Worm (Caenorhabditis elegans) whole organism, L3 larva: Measurements from ENCODE around the gene ZK673.2.

Source experiments
- elt-2 ChIP-seq: sonication (generic microtip); optimal IDR thresholded peaks from 2 replicates; lab custom pipeline; 2016; ENCODE audit warnings: missing genetic modification reagents, mild to moderate bottlenecking, missing genetic modification characterization, missing compliant biosample characterization
- fkh-2 ChIP-seq: fragments of 150-350 bp; optimal IDR thresholded peaks from 2 replicates; lab custom pipeline; 2014; ENCODE audit warnings: missing biosample characterization, missing genetic modification reagents, missing genetic modification characterization
- lin-15B ChIP-seq: fragments of 150-350 bp; optimal IDR thresholded peaks from 2 replicates; lab custom pipeline; 2014; ENCODE audit warnings: missing biosample characterization, missing genetic modification characterization
- lsy-12 ChIP-seq: sonication (generic microtip); optimal IDR thresholded peaks from 2 replicates; lab custom pipeline; 2016; ENCODE audit warnings: mild to moderate bottlenecking, missing genetic modification characterization, missing compliant biosample characterization
- mdl-1 ChIP-seq: fragments of 150-350 bp; optimal IDR thresholded peaks from 2 replicates; lab custom pipeline; 2014; ENCODE audit warnings: missing biosample characterization, missing genetic modification characterization
- nhr-23 ChIP-seq: fragments of 150-350 bp; optimal IDR thresholded peaks from 2 replicates; lab custom pipeline; 2014; ENCODE audit warnings: missing biosample characterization, missing genetic modification reagents, missing genetic modification characterization
- nhr-67 ChIP-seq: fragments of 150-350 bp; optimal IDR thresholded peaks from 2 replicates; lab custom pipeline; 2014; ENCODE audit warnings: missing biosample characterization, missing genetic modification characterization
- nhr-76 ChIP-seq: fragments of 150-350 bp; sonication (generic microtip); optimal IDR thresholded peaks from 5 replicates; lab custom pipeline; 2014; ENCODE audit warnings: missing biosample characterization, missing genetic modification characterization
- snpc-4 ChIP-seq: fragments of 150-350 bp; optimal IDR thresholded peaks from 2 replicates; lab custom pipeline; 2014; ENCODE audit warnings: missing biosample characterization, missing genetic modification characterization
- ztf-11 ChIP-seq: fragments of 150-350 bp; optimal IDR thresholded peaks from 2 replicates; lab custom pipeline; 2014; ENCODE audit warnings: missing biosample characterization, missing genetic modification characterization
- ztf-4 ChIP-seq: fragments of 150-350 bp; optimal IDR thresholded peaks from 2 replicates; lab custom pipeline; 2014; ENCODE audit warnings: missing biosample characterization, missing genetic modification characterization

DNA sequence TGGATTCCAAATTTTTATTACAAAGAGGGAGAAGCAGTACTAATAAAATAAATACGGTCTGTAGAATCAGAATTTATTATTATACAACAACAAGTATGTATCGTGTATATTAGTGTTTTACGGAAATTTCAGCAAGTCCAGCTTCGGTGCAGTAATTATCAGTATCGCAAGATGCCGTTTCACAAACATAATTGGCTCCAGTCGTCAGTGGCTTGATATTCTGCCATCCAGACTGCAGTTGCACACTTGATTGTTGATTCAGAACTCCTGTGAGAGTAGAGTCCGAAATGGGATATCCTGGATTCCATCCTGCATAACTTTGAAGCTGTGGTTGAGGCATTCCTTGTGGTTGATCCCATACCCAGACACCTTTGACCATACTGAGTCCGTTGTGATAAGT is 32.0 kb downstream of the ZK673.2 start:
- TF ChIP-seq elt-2: no peak
- TF ChIP-seq nhr-67 (tag; lab: Kevin White, UChicago): no peak
- TF ChIP-seq nhr-23: no peak
- no peak for TF ChIP-seq ztf-11 (tag; lab: Kevin White, UChicago)
- no peak for TF ChIP-seq lsy-12 (tag; lab: Kevin White, UChicago)
- TF ChIP-seq mdl-1 (tag; lab: Kevin White, UChicago): no peak
- TF ChIP-seq nhr-76: no peak
- no peak for TF ChIP-seq ztf-4 (tag; lab: Kevin White, UChicago)
- TF ChIP-seq fkh-2: no peak
- no peak for TF ChIP-seq lin-15B (tag; lab: Kevin White, UChicago)
- no peak for TF ChIP-seq snpc-4 (tag; lab: Kevin White, UChicago)
